Worm (Caenorhabditis elegans) whole organism, early embryonic: ENCODE results near the gene F32A11.1.

Source experiments
- B0310.2 ChIP-seq: sonication (generic microtip); optimal IDR thresholded peaks from 2 replicates; lab custom pipeline; 2016; ENCODE audit warnings: mild to moderate bottlenecking, missing genetic modification characterization, missing compliant biosample characterization
- F13C5.2 ChIP-seq: sonication (generic microtip); optimal IDR thresholded peaks from 2 replicates; lab custom pipeline; 2017; ENCODE audit warnings: mild to moderate bottlenecking, missing genetic modification characterization, inconsistent platforms, missing compliant biosample characterization
- aly-1 ChIP-seq: sonication (generic microtip); optimal IDR thresholded peaks from 2 replicates; lab custom pipeline; 2016; ENCODE audit warnings: missing genetic modification characterization, missing compliant biosample characterization
- ama-1 ChIP-seq: fragments of 150-350 bp; optimal IDR thresholded peaks from 2 replicates; lab custom pipeline; 2014
- ceh-13 ChIP-seq: fragments of 200-800 bp; sonication (Bioruptor generic); optimal IDR thresholded peaks from 2 replicates; lab custom pipeline; 2018; ENCODE audit warnings: mild to moderate bottlenecking, missing genetic modification characterization, missing compliant biosample characterization
- flt-1 ChIP-seq: fragments of 200-800 bp; sonication (Bioruptor generic); IDR thresholded peaks from 2 replicates; pipeline ENCODE4 v1.3.6; 2022; ENCODE audit warnings: missing genetic modification characterization, missing compliant biosample characterization
- hmbx-1 ChIP-seq: sonication (generic microtip); optimal IDR thresholded peaks from 2 replicates; lab custom pipeline; 2016; ENCODE audit warnings: mild to moderate bottlenecking, missing genetic modification characterization, missing compliant biosample characterization
- hmg-4 ChIP-seq: fragments of 200-800 bp; sonication (Bioruptor generic); optimal IDR thresholded peaks from 2 replicates; lab custom pipeline; 2018; ENCODE audit warnings: mild to moderate bottlenecking, missing genetic modification characterization, missing compliant biosample characterization
- pes-1 ChIP-seq: fragments of 200-800 bp; sonication (Bioruptor generic); IDR thresholded peaks from 2 replicates; pipeline ENCODE4 v1.3.6; 2022; ENCODE audit warnings: missing genetic modification reagents, missing genetic modification characterization, missing compliant biosample characterization
- sea-1 ChIP-seq: fragments of 200-800 bp; sonication (Bioruptor generic); conservative IDR thresholded peaks from 2 replicates; pipeline ENCODE4 v1.3.6; 2022; ENCODE audit warnings: missing genetic modification characterization, missing compliant biosample characterization
- tbx-11 ChIP-seq: fragments of 200-800 bp; sonication (Bioruptor generic); IDR thresholded peaks from 2 replicates; pipeline ENCODE4 v1.3.6; 2022; ENCODE audit warnings: missing genetic modification characterization, missing compliant biosample characterization
- tbx-37 ChIP-seq: fragments of 200-800 bp; sonication (Bioruptor generic); conservative IDR thresholded peaks from 2 replicates; pipeline ENCODE4 v1.3.6; 2022; ENCODE audit warnings: missing genetic modification reagents, missing genetic modification characterization, missing compliant biosample characterization

ce11 chrII:13130576-13130975 is 26.6 kb upstream of the F32A11.1 start:
- TF ChIP-seq hmg-4 (GFP tag; lab: Kevin White, UChicago) (no peak), ama-1 (lab: Kevin White, UChicago) (no peak), tbx-37 (GFP tag; lab: Robert Waterston, UW) (no peak), aly-1 (tag; lab: Kevin White, UChicago) (no peak), flt-1 (no peak), pes-1 (GFP tag; lab: Robert Waterston, UW) (no peak), sea-1 (no peak), tbx-11 (GFP tag; lab: Robert Waterston, UW) (no peak), F13C5.2 (no peak), hmbx-1 (tag; lab: Kevin White, UChicago) (no peak), ceh-13 (GFP tag; lab: Kevin White, UChicago) (no peak), B0310.2 (no peak)
